Fruit fly (Drosophila melanogaster) Kc167 (cell line): ENCODE measurements around the gene msl-2.

Experiments
- Myc ChIP-seq: fragments of >200 bp; optimal IDR thresholded peaks from 2 replicates; lab custom pipeline; 2017; ENCODE audit warnings: missing external identifiers
- Sin3A ChIP-seq: fragments of >200 bp; optimal IDR thresholded peaks from 2 replicates; lab custom pipeline; 2018; ENCODE audit warnings: missing external identifiers
- h ChIP-seq: fragments of >200 bp; optimal IDR thresholded peaks from 3 replicates; lab custom pipeline; 2018; ENCODE audit warnings: missing external identifiers
- insv ChIP-seq: fragments of >200 bp; optimal IDR thresholded peaks from 3 replicates; lab custom pipeline; 2018; ENCODE audit warnings: missing external identifiers
- psq ChIP-seq: fragments of >200 bp; optimal IDR thresholded peaks from 2 replicates; lab custom pipeline; 2017; ENCODE audit warnings: missing external identifiers
- ttk ChIP-seq: sonication (Bioruptor generic); optimal IDR thresholded peaks from 2 replicates; lab custom pipeline; 2017; ENCODE audit warnings: missing external identifiers

The msl-2 gene

dm6 chr2L:3465918-3466727 lies at the start of gene msl-2, which contains the start of gene ND-PDSW:
Gene msl-2, minus strand, starts transcription at chr2L:3466112.
Gene ND-PDSW, plus strand, starts transcription at chr2L:3466157.
- TF ChIP-seq ttk (no peak), Myc (lab: Kevin White, UChicago) (no peak), Sin3A (lab: Kevin White, UChicago) (no peak), psq (lab: Kevin White, UChicago) (no peak), h (lab: Kevin White, UChicago) (no peak), insv (no peak)

dm6 chr2L:3514569-3515191 lies 48.8 kb upstream of the msl-2 start, which contains the start of the genes LeuRS and CG17593:
Gene LeuRS, minus strand, starts transcription at chr2L:3514656.
Gene CG17593, plus strand, starts transcription at chr2L:3514872.
- TF ChIP-seq h (lab: Kevin White, UChicago) (no peak), psq (lab: Kevin White, UChicago) (no peak), ttk (no peak), insv (no peak), Sin3A (lab: Kevin White, UChicago) (no peak), Myc (lab: Kevin White, UChicago) (no peak)

DNA sequence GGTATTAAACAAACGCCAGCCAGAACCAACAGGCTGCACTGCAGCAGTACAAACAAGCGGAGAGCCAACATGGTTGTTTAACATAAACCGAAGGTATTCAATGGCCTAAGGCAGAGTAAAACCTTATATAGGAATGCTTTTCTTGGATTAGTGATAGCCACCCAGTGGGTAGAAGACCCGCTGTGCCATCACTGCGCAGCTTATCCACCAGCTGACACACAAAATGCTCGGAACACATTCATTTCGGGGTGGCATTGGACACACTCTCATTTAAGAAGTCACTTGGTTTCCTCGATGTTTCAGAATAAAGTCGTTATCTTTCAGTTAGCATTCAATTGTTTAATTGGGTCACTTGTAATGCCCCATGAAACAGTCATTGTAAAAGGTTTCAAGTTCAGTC lies 44.1 kb upstream of the msl-2 start, which contains the start of gene CG31954:
Gene CG31954 (minus strand): TSS at position 101 of the 400 bp plus-strand sequence.
- no peak for TF ChIP-seq ttk
- TF ChIP-seq Myc (lab: Kevin White, UChicago) = no peak
- no peak for TF ChIP-seq h (lab: Kevin White, UChicago)
- TF ChIP-seq Sin3A (lab: Kevin White, UChicago) = no peak
- no peak for TF ChIP-seq psq (lab: Kevin White, UChicago)
- TF ChIP-seq insv = no peak

DNA sequence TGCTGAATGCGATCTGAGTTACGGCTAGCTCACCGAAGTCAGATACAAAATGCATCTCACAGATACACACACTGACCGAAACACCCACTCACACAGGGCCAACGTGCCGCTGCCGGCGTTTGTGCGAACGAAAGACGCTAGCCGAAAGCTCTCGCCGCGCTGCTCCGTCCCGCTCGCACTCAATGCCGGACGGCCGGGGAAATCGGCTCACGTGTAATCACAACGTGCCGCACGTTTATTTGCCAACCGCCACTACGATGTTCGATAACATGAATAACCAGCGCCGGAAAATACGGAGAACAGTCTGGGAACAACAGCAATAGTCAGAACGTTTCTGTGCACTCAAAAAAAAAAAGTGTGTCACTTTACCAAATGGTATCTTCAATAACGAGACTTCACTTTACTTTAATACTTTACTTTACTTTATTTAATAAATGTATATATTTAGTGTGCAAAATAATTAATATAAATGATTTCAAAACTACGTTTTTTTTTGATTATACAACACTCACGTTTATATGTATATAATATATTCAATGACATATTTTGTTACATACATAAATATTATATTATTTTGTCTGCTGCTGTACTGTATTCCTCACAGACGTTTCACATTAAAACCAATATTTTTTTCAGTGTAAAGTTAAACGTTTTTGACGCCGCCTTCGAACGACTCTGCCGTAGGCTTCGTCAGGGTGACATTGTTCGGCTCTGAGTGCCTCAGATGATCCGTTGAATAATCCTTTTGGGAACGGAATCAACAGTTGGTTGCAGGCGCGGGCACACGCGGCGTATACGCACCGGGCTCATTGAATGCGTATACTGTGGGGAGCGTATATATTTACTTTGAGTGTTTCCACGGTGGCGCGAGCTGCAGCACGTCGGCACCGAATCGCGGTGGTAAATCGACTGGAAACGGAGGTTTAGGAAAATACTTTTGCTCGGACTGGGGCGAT lies 41.6 kb upstream of the msl-2 start, which contains the start of gene tim:
Gene tim (minus strand): TSS at position 911 of the 956 bp plus-strand sequence.
- TF ChIP-seq insv (no peak), Sin3A (lab: Kevin White, UChicago) (no peak), h (lab: Kevin White, UChicago) (no peak)

dm6 chr2L:3506806-3507205 lies 40.9 kb upstream of the msl-2 start:
- TF ChIP-seq Sin3A (lab: Kevin White, UChicago) (no peak), h (lab: Kevin White, UChicago) (no peak), ttk (no peak), psq (lab: Kevin White, UChicago) (no peak)

- TF ChIP-seq Sin3A (lab: Kevin White, UChicago) (no peak), ttk (no peak), psq (lab: Kevin White, UChicago) (no peak), Myc (lab: Kevin White, UChicago) (no peak), h (lab: Kevin White, UChicago) (no peak), insv (no peak)
Measured at dm6 chr2L:3506322-3506721, 40.4 kb upstream of the msl-2 start.

DNA sequence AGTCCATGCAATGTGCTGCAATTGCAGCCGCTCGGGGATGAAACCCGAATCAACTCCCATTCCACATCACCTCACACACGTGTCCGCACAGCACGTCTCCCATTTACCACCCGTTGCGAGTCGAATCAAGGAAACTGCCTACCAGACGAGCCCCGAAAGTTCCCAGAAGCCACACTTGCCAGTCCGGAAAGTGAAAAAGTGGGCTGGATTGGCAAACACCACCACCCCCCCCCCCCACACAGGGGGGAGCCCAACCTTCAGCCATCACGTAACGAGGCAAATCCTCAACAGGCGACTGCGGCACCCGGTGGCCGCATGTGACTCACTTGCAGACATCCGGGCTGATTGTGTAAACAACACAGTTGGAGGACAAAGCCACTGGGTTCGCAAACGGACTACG lies 38.9 kb upstream of the msl-2 start:
- TF ChIP-seq ttk = no peak
- no peak for TF ChIP-seq Myc (lab: Kevin White, UChicago)
- TF ChIP-seq insv = no peak
- TF ChIP-seq Sin3A (lab: Kevin White, UChicago) = no peak
- TF ChIP-seq psq (lab: Kevin White, UChicago) = no peak
- TF ChIP-seq h (lab: Kevin White, UChicago) = no peak

dm6 chr2L:3495465-3495864 lies 29.6 kb upstream of the msl-2 start:
- TF ChIP-seq Myc (lab: Kevin White, UChicago) = no peak
- no peak for TF ChIP-seq ttk
- TF ChIP-seq Sin3A (lab: Kevin White, UChicago) = no peak
- TF ChIP-seq psq (lab: Kevin White, UChicago) = no peak
- no peak for TF ChIP-seq insv
- TF ChIP-seq h (lab: Kevin White, UChicago) = no peak

DNA sequence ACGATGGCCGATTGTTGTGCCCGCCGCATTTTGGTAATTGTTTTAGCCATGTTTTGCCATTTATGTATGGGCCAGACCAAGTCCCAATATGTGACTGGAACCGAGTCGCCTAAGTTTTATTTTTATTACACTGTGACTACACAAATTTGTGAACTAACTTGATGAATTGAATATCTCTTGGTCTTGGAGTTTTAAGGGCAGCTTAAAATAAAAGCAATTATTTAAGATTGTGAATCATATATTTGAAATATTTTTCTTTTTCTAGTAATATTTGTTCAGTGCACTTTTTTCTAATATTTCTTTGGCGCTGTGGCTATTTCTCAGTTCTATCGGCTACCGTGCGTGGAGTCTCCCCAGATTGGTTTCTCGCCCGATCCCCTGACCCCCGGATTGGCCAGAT lies 27.6 kb upstream of the msl-2 start:
- TF ChIP-seq insv = no peak
- TF ChIP-seq psq (lab: Kevin White, UChicago) = no peak
- no peak for TF ChIP-seq h (lab: Kevin White, UChicago)

dm6 chr2L:3490971-3491370 lies 25.1 kb upstream of the msl-2 start, which contains the start of gene CG15414:
Gene CG15414, minus strand, starts transcription at chr2L:3491071.
- TF ChIP-seq ttk = no peak

DNA sequence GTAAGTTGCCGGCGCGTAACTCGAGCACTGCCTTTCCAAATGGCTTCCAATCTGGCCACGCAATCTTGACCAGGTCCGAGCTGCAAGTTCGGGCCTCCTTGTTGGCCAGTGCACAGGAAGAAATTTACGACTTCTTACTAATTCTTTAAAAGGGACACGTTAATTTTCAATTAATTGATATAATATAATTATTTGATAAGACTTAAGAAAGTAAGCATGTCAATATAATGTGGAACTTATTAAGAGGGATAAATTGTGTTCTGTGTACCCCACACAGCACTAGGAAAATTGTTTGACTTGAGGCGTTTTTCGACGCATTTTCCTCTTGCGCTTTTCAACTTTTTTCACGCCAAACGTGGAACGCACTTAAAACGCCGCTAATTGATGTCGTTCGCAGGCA lies 19.6 kb upstream of the msl-2 start:
- no peak for TF ChIP-seq insv
- TF ChIP-seq Myc (lab: Kevin White, UChicago) = no peak
- no peak for TF ChIP-seq ttk
- no peak for TF ChIP-seq h (lab: Kevin White, UChicago)
- TF ChIP-seq psq (lab: Kevin White, UChicago) = no peak
- TF ChIP-seq Sin3A (lab: Kevin White, UChicago) = no peak

DNA sequence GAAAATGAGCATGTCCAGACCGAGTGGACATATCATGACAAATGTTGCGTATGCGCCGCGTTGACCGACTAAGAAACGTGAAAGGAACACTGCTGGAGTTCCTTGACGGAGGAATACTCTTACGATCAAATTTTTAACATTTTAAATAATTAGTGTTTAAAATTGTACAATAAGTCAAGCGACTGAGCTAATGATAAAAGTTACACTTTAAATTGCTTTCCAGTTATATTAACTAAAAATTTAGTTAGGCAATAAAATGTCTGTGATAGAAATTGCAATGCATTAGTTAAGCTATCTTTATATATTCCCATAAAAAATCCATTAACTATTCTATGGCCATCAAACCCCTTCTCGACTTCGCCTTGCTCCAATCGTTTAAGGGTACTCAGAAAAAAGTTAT lies 18.8 kb upstream of the msl-2 start:
- TF ChIP-seq ttk (no peak), Sin3A (lab: Kevin White, UChicago) (no peak), h (lab: Kevin White, UChicago) (no peak), psq (lab: Kevin White, UChicago) (no peak), Myc (lab: Kevin White, UChicago) (no peak), insv (no peak)
